Fruit fly (Drosophila melanogaster): ENCODE data around the gene Lrch.
A peak's percentile ranks its signal among the peaks of the same experiment; 100 is the strongest.

DNA sequence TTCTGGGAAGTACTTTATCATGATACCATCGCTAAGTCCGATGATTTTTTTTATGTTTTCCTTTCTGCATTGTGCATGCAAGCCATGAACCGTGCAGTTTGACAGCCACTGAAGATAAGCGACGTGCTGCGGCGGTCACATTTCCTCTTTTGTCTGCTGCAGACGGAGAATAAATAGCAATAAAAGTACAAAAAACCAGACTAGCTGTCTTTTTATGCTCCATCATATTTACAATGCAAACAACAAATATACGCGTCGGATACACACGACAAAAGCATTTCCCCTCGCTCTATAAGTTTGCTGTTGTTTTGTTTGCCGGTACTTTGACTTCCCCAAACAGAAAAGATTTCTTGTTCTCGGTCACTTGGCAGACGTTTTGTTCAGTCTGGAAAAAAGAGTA is 4.1 kb downstream of the Lrch start:
- TF ChIP-seq CG7368 (GFP tag; optimal IDR thresholded peaks at IDR 0.05) (no peak), fd85E (GFP tag; optimal IDR thresholded peaks at IDR 0.05) (no peak), Sox102F (GFP tag; optimal IDR thresholded peaks at IDR 0.05) (no peak), Hr39 (GFP tag; optimal IDR thresholded peaks at IDR 0.05) (no peak), CG10631 (GFP tag; optimal IDR thresholded peaks at IDR 0.05) (peak; percentile 53), dsx (GFP tag; optimal IDR thresholded peaks at IDR 0.05; ENCODE audit: poor library complexity, severe bottlenecking) (peak; percentile 51), svp (GFP tag) (peak; percentile 45), achi (GFP tag; optimal IDR thresholded peaks at IDR 0.05) (no peak), Sox15 (GFP tag; optimal IDR thresholded peaks at IDR 0.05) (no peak), Gug (GFP tag; IDR thresholded peaks at IDR 0.05) (no peak), Lpt (GFP tag; optimal IDR thresholded peaks at IDR 0.05) (peak; percentile 47)
